Worm (Caenorhabditis elegans) whole organism, young adult: ENCODE results near the gene F35C11.3.

Source experiments
- athp-1 ChIP-seq: sonication (generic microtip); optimal IDR thresholded peaks from 2 replicates; lab custom pipeline; 2017; ENCODE audit warnings: mild to moderate bottlenecking, missing genetic modification characterization, missing compliant biosample characterization
- attf-5 ChIP-seq: fragments of 200-800 bp; sonication (Bioruptor generic); optimal IDR thresholded peaks from 2 replicates; lab custom pipeline; 2018; ENCODE audit warnings: mild to moderate bottlenecking, missing genetic modification characterization, missing compliant biosample characterization
- dpff-1 ChIP-seq: sonication (generic microtip); optimal IDR thresholded peaks from 2 replicates; lab custom pipeline; 2017; ENCODE audit warnings: mild to moderate bottlenecking, missing genetic modification characterization, missing compliant biosample characterization
- nfya-1 ChIP-seq: sonication (generic microtip); optimal IDR thresholded peaks from 2 replicates; lab custom pipeline; 2017; ENCODE audit warnings: antibody characterized with exemption, missing compliant biosample characterization, missing genetic modification characterization, borderline replicate concordance; ENCODE audit not compliant: insufficient read depth
- nhr-90 ChIP-seq: sonication (generic microtip); optimal IDR thresholded peaks from 2 replicates; lab custom pipeline; 2016; ENCODE audit warnings: missing genotype, mild to moderate bottlenecking, missing genetic modification characterization, missing compliant biosample characterization
- pha-4 ChIP-seq: fragments of 150-350 bp; sonication (generic microtip); optimal IDR thresholded peaks from 2 replicates; lab custom pipeline; 2014; ENCODE audit warnings: missing biosample characterization, missing genetic modification reagents, missing genetic modification characterization
- unc-130 ChIP-seq: sonication (generic microtip); optimal IDR thresholded peaks from 2 replicates; lab custom pipeline; 2016; ENCODE audit warnings: missing genetic modification reagents, missing genetic modification characterization, missing compliant biosample characterization
- unc-62 ChIP-seq: fragments of 150-350 bp; optimal IDR thresholded peaks from 2 replicates; lab custom pipeline; 2014; ENCODE audit warnings: missing biosample characterization, missing genetic modification reagents, missing genetic modification characterization

- TF ChIP-seq athp-1 (tag; lab: Kevin White, UChicago), result no peak
- TF ChIP-seq pha-4 (tag; lab: Kevin White, UChicago), result no peak
- TF ChIP-seq dpff-1 (tag; lab: Kevin White, UChicago), result no peak
- no peak for TF ChIP-seq nfya-1
- no peak for TF ChIP-seq nhr-90
- TF ChIP-seq unc-62 (GFP tag; lab: Kevin White, UChicago), result no peak
- no peak for TF ChIP-seq attf-5 (GFP tag; lab: Kevin White, UChicago)
- TF ChIP-seq unc-130 (GFP tag; lab: Kevin White, UChicago), result no peak
These were observed 6.7 kb downstream of the F35C11.3 start, which contains the start of gene F35C11.5 for ce11 chrII:8253160-8253793.
